Fruit fly (Drosophila melanogaster) whole organism, embryonic: ENCODE results near the gene a10.
A peak's percentile ranks its signal among the peaks of the same experiment; 100 is the strongest.

ENCODE experiments used
- Abd-B ChIP-seq: fragments of 200-800 bp; sonication (Bioruptor generic); optimal IDR thresholded peaks from 2 replicates; lab custom pipeline; 2018; ENCODE audit warnings: missing biosample characterization, mild to moderate bottlenecking, missing genetic modification characterization, moderate library complexity
- Ada2b ChIP-seq: fragments of 200-800 bp; sonication (Bioruptor generic); IDR thresholded peaks from 2 replicates; pipeline ENCODE4 v1.3.6; 2022; ENCODE audit warnings: missing biosample characterization, missing genetic modification characterization
- BEAF-32 ChIP-seq: fragments of 200-800 bp; sonication (Bioruptor generic); optimal IDR thresholded peaks from 3 replicates; lab custom pipeline; 2017; ENCODE audit warnings: missing biosample characterization, missing genetic modification characterization, mild to moderate bottlenecking, moderate library complexity, missing genetic modification reagents
- CG10654 ChIP-seq: fragments of 200-800 bp; sonication (Bioruptor generic); optimal IDR thresholded peaks from 2 replicates; lab custom pipeline; 2016; ENCODE audit warnings: missing biosample characterization, missing genetic modification characterization
- CG11723 ChIP-seq: fragments of 200-800 bp; sonication (Bioruptor generic); optimal IDR thresholded peaks from 2 replicates; lab custom pipeline; 2017; ENCODE audit warnings: missing biosample characterization, mild to moderate bottlenecking, missing genetic modification characterization
- CG12299 ChIP-seq: fragments of 200-800 bp; sonication (Bioruptor generic); optimal IDR thresholded peaks from 2 replicates; lab custom pipeline; 2018; ENCODE audit warnings: missing biosample characterization, mild to moderate bottlenecking, missing genetic modification characterization
- CG13624 ChIP-seq: fragments of 200-800 bp; sonication (Bioruptor generic); optimal IDR thresholded peaks from 2 replicates; lab custom pipeline; 2016; ENCODE audit warnings: missing biosample characterization, missing genetic modification characterization
- CG13775 ChIP-seq: fragments of 200-800 bp; sonication (Bioruptor generic); optimal IDR thresholded peaks from 3 replicates; lab custom pipeline; 2017; ENCODE audit warnings: missing biosample characterization, mild to moderate bottlenecking, missing genetic modification characterization
- CG1602 ChIP-seq: fragments of 200-800 bp; sonication (Bioruptor generic); optimal IDR thresholded peaks from 3 replicates; lab custom pipeline; 2016; ENCODE audit warnings: missing biosample characterization, missing genetic modification characterization
- CG17385 ChIP-seq: fragments of 200-800 bp; sonication (Bioruptor generic); optimal IDR thresholded peaks from 3 replicates; lab custom pipeline; 2018; ENCODE audit warnings: missing biosample characterization, mild to moderate bottlenecking, missing genetic modification characterization
- CG17829 ChIP-seq: fragments of 200-800 bp; optimal IDR thresholded peaks from 2 replicates; lab custom pipeline; 2019; ENCODE audit warnings: missing biosample characterization, mild to moderate bottlenecking, missing genetic modification characterization, moderate library complexity
- CG18011 ChIP-seq: fragments of 200-800 bp; sonication (Bioruptor generic); optimal IDR thresholded peaks from 2 replicates; lab custom pipeline; 2017; ENCODE audit warnings: missing biosample characterization, missing genetic modification characterization, mild to moderate bottlenecking, moderate library complexity, missing genotype
- CG2120 ChIP-seq: fragments of 200-800 bp; sonication (Bioruptor generic); optimal IDR thresholded peaks from 3 replicates; lab custom pipeline; 2016; ENCODE audit warnings: missing biosample characterization, missing genetic modification characterization
- CG4707 ChIP-seq: fragments of 200-800 bp; sonication (Bioruptor generic); optimal IDR thresholded peaks from 2 replicates; lab custom pipeline; 2018; ENCODE audit warnings: missing biosample characterization, mild to moderate bottlenecking, missing genetic modification characterization, moderate library complexity
- CG6791 ChIP-seq: fragments of 200-800 bp; sonication (Bioruptor generic); IDR thresholded peaks from 3 replicates; pipeline ENCODE4 v1.3.6; 2022; ENCODE audit warnings: missing biosample characterization, missing genetic modification characterization; ENCODE audit not compliant: partially characterized antibody
- CG8089 ChIP-seq: fragments of 200-800 bp; sonication (Bioruptor generic); optimal IDR thresholded peaks from 3 replicates; lab custom pipeline; 2016; ENCODE audit warnings: missing biosample characterization, missing genetic modification characterization
- CG8924 ChIP-seq: fragments of 200-800 bp; optimal IDR thresholded peaks from 3 replicates; lab custom pipeline; 2019; ENCODE audit warnings: missing biosample characterization, mild to moderate bottlenecking, missing genetic modification characterization, moderate library complexity
- D19B ChIP-seq: fragments of 200-800 bp; sonication (Bioruptor generic); optimal IDR thresholded peaks from 2 replicates; lab custom pipeline; 2017; ENCODE audit warnings: missing biosample characterization, mild to moderate bottlenecking, missing genetic modification characterization
- Dad ChIP-seq: fragments of 200-800 bp; sonication (Bioruptor generic); optimal IDR thresholded peaks from 3 replicates; lab custom pipeline; 2016; ENCODE audit warnings: missing biosample characterization, missing genetic modification characterization
- Dip2 ChIP-seq: fragments of 200-800 bp; sonication (Bioruptor generic); IDR thresholded peaks from 2 replicates; pipeline ENCODE4 v1.3.6; 2022; ENCODE audit warnings: missing biosample characterization, missing genetic modification characterization
- Eip74EF ChIP-seq, 2 experiments: fragments of 200-800 bp in 1 of 2; fragments of >200 bp in 1 of 2; sonication (Bioruptor generic) in 1 of 2; optimal IDR thresholded peaks; 2 replicates each; lab custom pipeline; 2017 to 2019; ENCODE audit warnings: missing biosample characterization in 2 of 2, missing genetic modification characterization in 2 of 2, mild to moderate bottlenecking in 1 of 2, moderate library complexity in 1 of 2
- GATAe ChIP-seq: fragments of 200-800 bp; sonication (Bioruptor generic); conservative IDR thresholded peaks from 2 replicates; pipeline ENCODE4 v1.3.6; 2022; ENCODE audit warnings: missing biosample characterization, missing genetic modification characterization
- HHEX ChIP-seq: fragments of 200-800 bp; sonication (Bioruptor generic); optimal IDR thresholded peaks from 3 replicates; lab custom pipeline; 2017; ENCODE audit warnings: missing biosample characterization, mild to moderate bottlenecking, missing genetic modification characterization, missing genetic modification reagents
- Hr3 ChIP-seq: fragments of 200-800 bp; sonication (Bioruptor generic); optimal IDR thresholded peaks from 3 replicates; lab custom pipeline; 2016; ENCODE audit warnings: missing biosample characterization, missing genetic modification characterization
- Hr51 ChIP-seq, 2 experiments: fragments of 200-800 bp; sonication (Bioruptor generic); optimal IDR thresholded peaks; 2 replicates in 1 of 2; 3 replicates in 1 of 2; lab custom pipeline; 2016 to 2018; ENCODE audit warnings: missing biosample characterization in 2 of 2, missing genetic modification characterization in 2 of 2, mild to moderate bottlenecking in 1 of 2, moderate library complexity in 1 of 2
- Lpt ChIP-seq: fragments of >200 bp; optimal IDR thresholded peaks from 2 replicates; lab custom pipeline; 2018; ENCODE audit warnings: missing biosample characterization, missing genetic modification characterization
- MBD-R2 ChIP-seq: fragments of 200-800 bp; sonication (Bioruptor generic); IDR thresholded peaks from 2 replicates; pipeline ENCODE4 v1.3.6; 2022; ENCODE audit warnings: missing biosample characterization, missing genetic modification characterization
- Myb ChIP-seq: fragments of 200-800 bp; sonication (Bioruptor generic); optimal IDR thresholded peaks from 2 replicates; lab custom pipeline; 2016; ENCODE audit warnings: missing biosample characterization, missing genetic modification characterization
- Pdp1 ChIP-seq, 2 experiments: fragments of 200-800 bp; sonication (Bioruptor generic); optimal IDR thresholded peaks; 3 replicates each; lab custom pipeline; 2016; ENCODE audit warnings: missing biosample characterization in 2 of 2, missing genetic modification characterization in 2 of 2, mild to moderate bottlenecking in 1 of 2, moderate library complexity in 1 of 2
- Poxn ChIP-seq: fragments of 200-800 bp; sonication (Bioruptor generic); IDR thresholded peaks from 2 replicates; pipeline ENCODE4 v1.3.6; 2022; ENCODE audit warnings: missing biosample characterization, missing genetic modification characterization
- Rx ChIP-seq: fragments of 200-800 bp; sonication (Bioruptor generic); IDR thresholded peaks from 2 replicates; pipeline ENCODE4 v1.3.6; 2022; ENCODE audit warnings: missing biosample characterization, missing genetic modification characterization
- Sry-δ ChIP-seq: fragments of 200-800 bp; sonication (Bioruptor generic); optimal IDR thresholded peaks from 2 replicates; lab custom pipeline; 2016; ENCODE audit warnings: missing biosample characterization, missing genetic modification characterization
- Xrp1 ChIP-seq: fragments of 200-800 bp; sonication (Bioruptor generic); IDR thresholded peaks from 2 replicates; pipeline ENCODE4 v1.3.6; 2022; ENCODE audit warnings: missing biosample characterization, missing genetic modification characterization
- ab ChIP-seq: fragments of 200-800 bp; sonication (Bioruptor generic); optimal IDR thresholded peaks from 2 replicates; lab custom pipeline; 2016; ENCODE audit warnings: missing biosample characterization, missing genetic modification characterization
- ap ChIP-seq: fragments of 200-800 bp; sonication (Bioruptor generic); IDR thresholded peaks from 2 replicates; pipeline ENCODE4 v1.3.6; 2022; ENCODE audit warnings: missing biosample characterization, missing genetic modification characterization
- ase ChIP-seq: fragments of 200-800 bp; sonication (Bioruptor generic); IDR thresholded peaks from 3 replicates; pipeline ENCODE4 v1.3.6; 2022; ENCODE audit warnings: missing biosample characterization, missing genetic modification characterization
- bbx ChIP-seq: fragments of 200-800 bp; sonication (Bioruptor generic); IDR thresholded peaks from 2 replicates; pipeline ENCODE4 v1.3.6; 2022; ENCODE audit warnings: missing biosample characterization, missing genetic modification characterization; ENCODE audit not compliant: partially characterized antibody
- bowl ChIP-seq: fragments of 200-800 bp; sonication (Bioruptor generic); IDR thresholded peaks from 2 replicates; pipeline ENCODE4 v1.3.6; 2022; ENCODE audit warnings: missing biosample characterization, missing genetic modification characterization
- dysf ChIP-seq: fragments of 200-800 bp; sonication (Bioruptor generic); IDR thresholded peaks from 3 replicates; pipeline ENCODE4 v1.3.6; 2022; ENCODE audit warnings: missing biosample characterization, missing genetic modification characterization
- ewg ChIP-seq: fragments of 200-800 bp; sonication (Bioruptor generic); optimal IDR thresholded peaks from 3 replicates; lab custom pipeline; 2017; ENCODE audit warnings: mild to moderate bottlenecking, missing biosample characterization, missing genetic modification reagents, missing genetic modification characterization
- ftz-f1 ChIP-seq: fragments of 200-800 bp; sonication (Bioruptor generic); optimal IDR thresholded peaks from 2 replicates; lab custom pipeline; 2016; ENCODE audit warnings: missing biosample characterization, missing genetic modification characterization
- fu2 ChIP-seq: fragments of 200-800 bp; sonication (Bioruptor generic); optimal IDR thresholded peaks from 2 replicates; lab custom pipeline; 2016; ENCODE audit warnings: missing biosample characterization, missing genetic modification characterization
- ham ChIP-seq: fragments of 200-800 bp; sonication (Bioruptor generic); IDR thresholded peaks from 2 replicates; pipeline ENCODE4 v1.3.6; 2022; ENCODE audit warnings: missing biosample characterization, missing genetic modification characterization
- her ChIP-seq: fragments of 200-800 bp; sonication (Bioruptor generic); optimal IDR thresholded peaks from 2 replicates; lab custom pipeline; 2016; ENCODE audit warnings: missing biosample characterization, missing genetic modification characterization
- p53 ChIP-seq: fragments of 200-800 bp; sonication (Bioruptor generic); optimal IDR thresholded peaks from 2 replicates; lab custom pipeline; 2016; ENCODE audit warnings: missing biosample characterization, missing genetic modification characterization
- pzg ChIP-seq: fragments of 200-800 bp; sonication (Bioruptor generic); optimal IDR thresholded peaks from 3 replicates; lab custom pipeline; 2018; ENCODE audit warnings: missing biosample characterization, mild to moderate bottlenecking, missing genetic modification characterization, moderate library complexity
- repo ChIP-seq: fragments of 200-800 bp; sonication (Bioruptor generic); optimal IDR thresholded peaks from 2 replicates; lab custom pipeline; 2016; ENCODE audit warnings: missing biosample characterization, missing genetic modification characterization
- sens-2 ChIP-seq: fragments of 200-800 bp; sonication (Bioruptor generic); IDR thresholded peaks from 2 replicates; pipeline ENCODE4 v1.3.6; 2022; ENCODE audit warnings: missing biosample characterization, missing genetic modification characterization
- trh ChIP-seq: fragments of 200-800 bp; sonication (Bioruptor generic); optimal IDR thresholded peaks from 2 replicates; lab custom pipeline; 2016; ENCODE audit warnings: missing biosample characterization, missing genetic modification characterization

Gene a10

DNA sequence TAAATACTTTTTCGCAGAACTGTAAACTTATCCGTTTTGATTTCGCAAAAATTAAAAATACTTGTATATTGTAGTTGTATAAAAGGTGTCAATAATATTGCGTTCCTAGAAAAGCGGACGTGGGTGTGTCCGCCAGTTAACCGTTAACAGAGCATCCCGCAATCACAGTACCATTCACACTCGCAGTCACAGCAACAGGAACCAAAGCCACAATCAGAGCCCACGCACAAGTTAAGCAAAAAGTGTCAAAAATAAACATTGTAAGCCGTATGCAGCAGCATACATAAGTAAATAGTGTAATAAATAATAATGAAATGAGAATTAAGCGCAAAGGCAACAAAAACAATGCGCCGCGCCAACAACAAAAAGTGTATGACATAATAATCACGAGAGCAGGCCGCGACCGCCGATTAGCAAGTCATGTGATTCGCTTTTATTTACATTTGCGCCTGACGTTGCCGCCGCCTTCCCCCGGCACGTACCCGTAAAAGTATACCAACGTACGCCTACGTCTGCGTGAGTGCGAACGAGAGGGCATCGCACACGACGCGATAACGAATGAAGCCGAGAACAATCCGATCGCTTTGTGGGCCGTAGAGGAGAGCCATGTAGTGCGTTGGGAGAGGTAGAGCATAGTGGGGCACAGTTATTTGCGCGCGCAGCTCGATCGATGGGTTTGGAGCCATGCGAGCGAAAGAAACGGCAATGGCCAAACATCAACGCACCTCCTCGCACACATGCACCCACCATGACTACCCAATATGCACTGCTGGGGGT is 13.6 kb downstream of the a10 start (continued):
- TF ChIP-seq CG1602 (peak; percentile 18), CG11723 (GFP tag; lab: Kevin White, UChicago) (peak; percentile 3), ftz-f1 (peak; percentile 80), Ada2b (GFP tag; lab: Robert Waterston, UW) (peak; percentile 37; the same call in 1 of the 2 replicates), pzg (GFP tag; lab: Kevin White, UChicago) (peak; percentile 11), Xrp1 (peak; percentile 13; the same call in 1 of the 2 replicates), p53 (GFP tag; lab: Kevin White, UChicago) (no peak), CG18011 (GFP tag; lab: Kevin White, UChicago) (no peak), Poxn (no peak), Pdp1 (GFP tag; optimal IDR thresholded peaks at IDR 0.05; lab: Kevin White, UChicago) (peak; percentile 36 to 98), bowl (no peak), Myb (GFP tag; lab: Kevin White, UChicago) (peak; percentile 2), HHEX (GFP tag; lab: Kevin White, UChicago) (peak; percentile 40), Dip2 (GFP tag; lab: Robert Waterston, UW) (no peak), ab (GFP tag; lab: Kevin White, UChicago) (peak; percentile 25), fu2 (peak; percentile 13), Eip74EF (GFP tag; optimal IDR thresholded peaks at IDR 0.05; lab: Kevin White, UChicago) (peak in 1 of 2 experiments; percentile 48), CG2120 (GFP tag; lab: Kevin White, UChicago) (peak; percentile 49), dysf (GFP tag; lab: Robert Waterston, UW) (peak; percentile 30; the same call in 1 of the 3 replicates), Rx (GFP tag; lab: Robert Waterston, UW) (peak; percentile 44), CG10654 (GFP tag; lab: Kevin White, UChicago) (no peak), CG6791 (no peak), ap (GFP tag; lab: Robert Waterston, UW) (no peak), GATAe (GFP tag; lab: Robert Waterston, UW) (peak; percentile 89), CG13775 (GFP tag; lab: Kevin White, UChicago) (no peak), Sry-δ (GFP tag; lab: Kevin White, UChicago) (no peak), CG8924 (tag; lab: Kevin White, UChicago) (peak; percentile 4), her (GFP tag; lab: Kevin White, UChicago) (no peak), BEAF-32 (no peak), sens-2 (peak; percentile 55), CG13624 (no peak), MBD-R2 (peak; percentile 22; the same call in 1 of the 2 replicates), Lpt (GFP tag; lab: Kevin White, UChicago) (no peak), CG12299 (tag; lab: Kevin White, UChicago) (peak; percentile 35), CG17829 (no peak), bbx (GFP tag; lab: Robert Waterston, UW) (peak; percentile 54), ewg (GFP tag; lab: Kevin White, UChicago) (no peak), ham (no peak), CG8089 (no peak), Abd-B (GFP tag; lab: Kevin White, UChicago) (no peak), CG17385 (GFP tag; lab: Kevin White, UChicago) (peak; percentile 21), trh (GFP tag; lab: Kevin White, UChicago) (no peak), repo (peak; percentile 31), Hr3 (GFP tag; lab: Kevin White, UChicago) (no peak), Dad (no peak), D19B (GFP tag; lab: Kevin White, UChicago) (peak; percentile 46), CG4707 (GFP tag; lab: Kevin White, UChicago) (no peak), ase (GFP tag; lab: Robert Waterston, UW) (no peak), Hr51 (GFP tag; optimal IDR thresholded peaks at IDR 0.05; lab: Kevin White, UChicago) (peak in 1 of 2 experiments; percentile 68)
